Worm (Caenorhabditis elegans): ENCODE data around the gene C36E6.2.
A peak's percentile ranks its signal among the peaks of the same experiment; 100 is the strongest.

Gene C36E6.2

DNA sequence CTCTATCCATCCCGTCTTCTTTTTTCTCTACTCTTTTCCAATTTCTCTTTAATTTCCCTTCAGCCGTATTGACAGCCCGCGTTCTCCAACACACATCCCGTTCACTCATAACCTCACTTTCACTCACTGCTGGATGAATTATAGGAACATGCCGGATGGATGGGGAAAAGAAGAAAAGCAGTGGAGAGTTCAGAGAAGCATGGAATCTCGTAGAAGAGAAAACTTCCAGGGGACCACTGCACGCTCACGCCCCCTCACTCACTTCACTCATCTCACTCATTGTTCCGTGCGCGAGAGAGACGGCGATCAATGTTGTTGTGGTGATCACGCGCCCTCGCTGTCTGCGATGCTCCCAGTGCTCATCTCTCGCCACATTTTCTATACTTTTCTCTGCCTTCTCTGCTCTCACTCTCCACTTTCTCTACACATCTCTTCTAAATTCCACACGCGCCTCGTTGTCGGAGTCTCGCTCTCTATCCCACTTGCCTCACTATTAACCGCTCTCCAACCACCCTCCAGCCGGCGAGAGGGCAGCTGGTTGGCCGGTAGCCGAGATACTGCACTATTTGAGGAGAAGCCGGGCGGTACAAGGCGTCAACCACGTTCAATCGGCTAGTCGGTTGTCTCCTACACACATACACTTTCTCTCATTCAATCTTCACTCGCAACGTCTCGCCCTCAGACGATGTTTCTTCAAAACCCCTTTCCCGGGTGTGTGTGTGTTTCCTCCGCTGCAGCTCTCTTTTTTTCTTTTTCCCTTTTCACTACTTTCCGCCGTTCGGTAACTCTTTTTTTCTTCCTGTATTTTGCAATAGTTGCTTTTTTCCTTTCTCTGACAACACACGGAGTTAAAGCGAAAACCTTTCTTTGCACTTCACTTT lies 28.5 kb downstream of the C36E6.2 start (continued):
- 0 out of 2 replicates have a peak, but pooled peaks have one; percentile 27 for TF ChIP-seq Y56A3A.18 (GFP tag; IDR thresholded peaks at IDR 0.05)
- TF ChIP-seq ekl-4 (GFP tag; IDR thresholded peaks at IDR 0.05): peak; percentile 77
- no peak for TF ChIP-seq him-1 (tag; optimal IDR thresholded peaks at IDR 0.05)
- TF ChIP-seq athp-1 (tag; optimal IDR thresholded peaks at IDR 0.05): peak; percentile 67
- peak; percentile 74 for TF ChIP-seq F22D6.2 (tag; optimal IDR thresholded peaks at IDR 0.05)
- no peak for TF ChIP-seq nfya-1 (tag; optimal IDR thresholded peaks at IDR 0.05; ENCODE audit: borderline replicate concordance, insufficient read depth)
- TF ChIP-seq D2030.7 (GFP tag; IDR thresholded peaks at IDR 0.05): no peak
- no peak for TF ChIP-seq dpl-1 (GFP tag; optimal IDR thresholded peaks at IDR 0.05)
- no peak; the same call in 1 of the 2 replicates for TF ChIP-seq C06A6.2 (GFP tag; conservative IDR thresholded peaks at IDR 0.05)
- TF ChIP-seq let-526 (GFP tag; IDR thresholded peaks at IDR 0.05): peak; percentile 32; the same call in 1 of the 2 replicates
- TF ChIP-seq rec-8 (tag; optimal IDR thresholded peaks at IDR 0.05): no peak
- TF ChIP-seq C17E4.6 (GFP tag; IDR thresholded peaks at IDR 0.05): no peak
- TF ChIP-seq ztf-3 (GFP tag; optimal IDR thresholded peaks at IDR 0.05): peak; percentile 63
- TF ChIP-seq let-607 (tag; optimal IDR thresholded peaks at IDR 0.05): peak; percentile 21 to 52
- TF ChIP-seq lin-26 (GFP tag; IDR thresholded peaks at IDR 0.05): peak; percentile 80; the same call in 1 of the 2 replicates
- TF ChIP-seq T07F8.4 (tag; optimal IDR thresholded peaks at IDR 0.05): peak; percentile 12
- TF ChIP-seq egrh-3 (GFP tag; IDR thresholded peaks at IDR 0.05): peak; percentile 64
- TF ChIP-seq F57C9.4 (tag; optimal IDR thresholded peaks at IDR 0.05): no peak
- peak; percentile 33 for TF ChIP-seq lin-54 (GFP tag; optimal IDR thresholded peaks at IDR 0.05)
- TF ChIP-seq tbp1 (GFP tag; optimal IDR thresholded peaks at IDR 0.05): peak; percentile 40
- TF ChIP-seq K12H6.12 (tag; optimal IDR thresholded peaks at IDR 0.05): peak; percentile 93
- no peak for TF ChIP-seq aptf-3 (GFP tag; IDR thresholded peaks at IDR 0.05)
- no peak for TF ChIP-seq lsl-1 (GFP tag; optimal IDR thresholded peaks at IDR 0.05)
- TF ChIP-seq dox-1 (GFP tag; IDR thresholded peaks at IDR 0.05): peak; percentile 84
- TF ChIP-seq attf-3 (GFP tag; conservative IDR thresholded peaks at IDR 0.05): no peak
- TF ChIP-seq snpc-1.3 (tag; optimal IDR thresholded peaks at IDR 0.05; ENCODE audit: insufficient read depth): no peak
- no peak for TF ChIP-seq hlh-26 (GFP tag; conservative IDR thresholded peaks at IDR 0.05)
- TF ChIP-seq ceh-40 (GFP tag; IDR thresholded peaks at IDR 0.05): no peak
- no peak for TF ChIP-seq snpc-1.1 (tag; optimal IDR thresholded peaks at IDR 0.05; ENCODE audit: insufficient read depth)
- TF ChIP-seq nhr-90 (tag; optimal IDR thresholded peaks at IDR 0.05): peak; percentile 50
- TF ChIP-seq hlh-12 (tag; optimal IDR thresholded peaks at IDR 0.05): no peak
- TF ChIP-seq lsy-27 (tag; optimal IDR thresholded peaks at IDR 0.05; ENCODE audit: borderline replicate concordance, insufficient read depth): no peak
- TF ChIP-seq ceh-100 (GFP tag; IDR thresholded peaks at IDR 0.05): peak; percentile 8; the same call in 1 of the 2 replicates
- TF ChIP-seq somi-1 (GFP tag; optimal IDR thresholded peaks at IDR 0.05): peak; percentile 86
- peak; percentile 24 for TF ChIP-seq snpc-4 (GFP tag; optimal IDR thresholded peaks at IDR 0.05)
- peak in 3 of 4 experiments; percentile 23 to 49 (median 49) for TF ChIP-seq snpc-4 (tag; optimal IDR thresholded peaks at IDR 0.05)
- TF ChIP-seq ceh-58 (GFP tag; IDR thresholded peaks at IDR 0.05): no peak
- TF ChIP-seq ztf-25 (GFP tag; IDR thresholded peaks at IDR 0.05): no peak
- peak; percentile 39 for TF ChIP-seq dpff-1 (tag; optimal IDR thresholded peaks at IDR 0.05)
- TF ChIP-seq hrde-1 (tag; optimal IDR thresholded peaks at IDR 0.05; ENCODE audit: borderline replicate concordance): no peak
- peak; percentile 89 for TF ChIP-seq atf-7 (tag; optimal IDR thresholded peaks at IDR 0.05)
- TF ChIP-seq repo-1 (tag; optimal IDR thresholded peaks at IDR 0.05): peak; percentile 85
- peak; percentile 70 for TF ChIP-seq mcd-1 (GFP tag; IDR thresholded peaks at IDR 0.05)
- TF ChIP-seq F52B5.7 (tag; optimal IDR thresholded peaks at IDR 0.05): peak; percentile 56
- no peak for TF ChIP-seq attf-6 (GFP tag; IDR thresholded peaks at IDR 0.05)
- no peak for TF ChIP-seq efl-1 (GFP tag; optimal IDR thresholded peaks at IDR 0.05)

All from whole organism, young adult.